Fruit fly (Drosophila melanogaster) whole organism, wandering third instar larva: Measurements from ENCODE around the gene spz4.
A peak's percentile ranks its signal among the peaks of the same experiment; 100 is the strongest.

Experiments
- Abd-B ChIP-seq: fragments of >200 bp; optimal IDR thresholded peaks from 2 replicates; lab custom pipeline; 2017; ENCODE audit warnings: missing biosample characterization, missing genetic modification characterization
- CG32264 ChIP-seq: fragments of 200-800 bp; sonication (Bioruptor generic); optimal IDR thresholded peaks from 2 replicates; lab custom pipeline; 2016; ENCODE audit warnings: missing biosample characterization, missing genetic modification characterization
- CG9705 ChIP-seq: fragments of 200-800 bp; sonication (Bioruptor generic); optimal IDR thresholded peaks from 2 replicates; lab custom pipeline; 2018; ENCODE audit warnings: missing biosample characterization, mild to moderate bottlenecking, missing genetic modification characterization
- CrebA ChIP-seq: fragments of 200-800 bp; sonication (Bioruptor generic); optimal IDR thresholded peaks from 2 replicates; lab custom pipeline; 2016; ENCODE audit warnings: missing biosample characterization, mild to moderate bottlenecking, missing genetic modification characterization, borderline replicate concordance
- Dfd ChIP-seq: fragments of >200 bp; optimal IDR thresholded peaks from 2 replicates; lab custom pipeline; 2017; ENCODE audit warnings: missing biosample characterization, missing genetic modification characterization
- Dif ChIP-seq: fragments of 200-275, 200-300 bp; sonication (Bioruptor generic); optimal IDR thresholded peaks from 2 replicates; lab custom pipeline; 2018; ENCODE audit warnings: missing biosample characterization, missing genetic modification characterization; ENCODE audit not compliant: partially characterized antibody
- GATAd ChIP-seq: sonication (Bioruptor generic); optimal IDR thresholded peaks from 2 replicates; lab custom pipeline; 2016; ENCODE audit warnings: missing biosample characterization, missing genetic modification characterization
- HLH106 ChIP-seq: fragments of 200-800 bp; optimal IDR thresholded peaks from 3 replicates; lab custom pipeline; 2019; ENCODE audit warnings: missing biosample characterization, mild to moderate bottlenecking, missing genetic modification characterization, moderate library complexity
- Hnf4 ChIP-seq: fragments of 200-800 bp; sonication (Bioruptor generic); optimal IDR thresholded peaks from 2 replicates; lab custom pipeline; 2016; ENCODE audit warnings: missing biosample characterization, mild to moderate bottlenecking, missing genetic modification characterization
- Hr78 ChIP-seq: fragments of >200 bp; optimal IDR thresholded peaks from 2 replicates; lab custom pipeline; 2017; ENCODE audit warnings: missing biosample characterization, missing genetic modification characterization
- Hr83 ChIP-seq: fragments of 200-300 bp; sonication (Bioruptor generic); optimal IDR thresholded peaks from 2 replicates; lab custom pipeline; 2016; ENCODE audit warnings: missing biosample characterization, mild to moderate bottlenecking, missing genetic modification characterization, moderate library complexity; ENCODE audit not compliant: poor library complexity, severe bottlenecking
- Jra ChIP-seq: sonication (Bioruptor generic); optimal IDR thresholded peaks from 2 replicates; lab custom pipeline; 2016; ENCODE audit warnings: missing biosample characterization, missing genetic modification characterization
- Mio ChIP-seq: sonication (Bioruptor generic); optimal IDR thresholded peaks from 2 replicates; lab custom pipeline; 2016; ENCODE audit warnings: missing biosample characterization, missing genetic modification characterization
- Myc ChIP-seq: fragments of >200 bp; optimal IDR thresholded peaks from 2 replicates; lab custom pipeline; 2017
- N ChIP-seq: fragments of >200 bp; optimal IDR thresholded peaks from 2 replicates; lab custom pipeline; 2018; ENCODE audit warnings: missing biosample characterization, missing external identifiers, missing genetic modification characterization
- OdsH ChIP-seq: fragments of 200-800 bp; sonication (Bioruptor generic); optimal IDR thresholded peaks from 2 replicates; lab custom pipeline; 2016; ENCODE audit warnings: missing biosample characterization, mild to moderate bottlenecking, missing genetic modification characterization
- Rel ChIP-seq, 2 experiments: fragments of 200-800 bp; sonication (Bioruptor generic) in 1 of 2; optimal IDR thresholded peaks; 2 replicates in 1 of 2; 3 replicates in 1 of 2; lab custom pipeline; 2016 to 2019; ENCODE audit warnings: mild to moderate bottlenecking in 2 of 2, missing biosample characterization in 2 of 2, missing genetic modification characterization in 2 of 2, moderate library complexity in 1 of 2
- Sp1 ChIP-seq: fragments of 200-800 bp; sonication (Bioruptor generic); optimal IDR thresholded peaks from 3 replicates; lab custom pipeline; 2019; ENCODE audit warnings: missing biosample characterization, mild to moderate bottlenecking, missing genetic modification characterization, moderate library complexity
- Vsx2 ChIP-seq: fragments of 200-300, 225-300 bp; sonication (Bioruptor generic); optimal IDR thresholded peaks from 2 replicates; lab custom pipeline; 2018; ENCODE audit warnings: missing biosample characterization, missing genetic modification characterization; ENCODE audit not compliant: partially characterized antibody
- br ChIP-seq: fragments of 200-800 bp; sonication (Bioruptor generic); optimal IDR thresholded peaks from 2 replicates; lab custom pipeline; 2016; ENCODE audit warnings: missing biosample characterization, missing genetic modification characterization
- brk ChIP-seq: fragments of 200-800 bp; sonication (Bioruptor generic); optimal IDR thresholded peaks from 2 replicates; lab custom pipeline; 2016; ENCODE audit warnings: missing biosample characterization, mild to moderate bottlenecking, missing genetic modification characterization
- dl ChIP-seq, 2 experiments: fragments of 175-275, 200-275 bp in 1 of 2; fragments of 200-275 bp in 1 of 2; sonication (Bioruptor generic); optimal IDR thresholded peaks; lab custom pipeline; 2018; ENCODE audit warnings: mild to moderate bottlenecking in 2 of 2, missing biosample characterization in 2 of 2, missing genetic modification characterization in 2 of 2, moderate library complexity in 2 of 2; ENCODE audit not compliant: partially characterized antibody in 2 of 2, insufficient read depth in 1 of 2
- dmrt93B ChIP-seq: fragments of 200-800 bp; sonication (Bioruptor generic); optimal IDR thresholded peaks from 2 replicates; lab custom pipeline; 2018; ENCODE audit warnings: missing biosample characterization, mild to moderate bottlenecking, missing genetic modification characterization
- dsf ChIP-seq: sonication (Bioruptor generic); optimal IDR thresholded peaks from 2 replicates; lab custom pipeline; 2016; ENCODE audit warnings: missing biosample characterization, missing genetic modification characterization, borderline replicate concordance
- ey ChIP-seq: fragments of 200-800 bp; sonication (Bioruptor generic); optimal IDR thresholded peaks from 2 replicates; lab custom pipeline; 2016; ENCODE audit warnings: missing biosample characterization, missing genetic modification characterization
- foxo ChIP-seq, 2 experiments: fragments of 200-800 bp; sonication (Bioruptor generic); optimal IDR thresholded peaks; 2 replicates in 1 of 2; 3 replicates in 1 of 2; lab custom pipeline; 2016 to 2017; ENCODE audit warnings: missing biosample characterization in 2 of 2, missing genetic modification characterization in 2 of 2
- fru ChIP-seq: fragments of 200-800 bp; sonication (Bioruptor generic); optimal IDR thresholded peaks from 3 replicates; lab custom pipeline; 2016; ENCODE audit warnings: missing biosample characterization, mild to moderate bottlenecking, missing genetic modification characterization
- h ChIP-seq: fragments of 200-800 bp; sonication (Bioruptor generic); optimal IDR thresholded peaks from 3 replicates; lab custom pipeline; 2016; ENCODE audit warnings: missing biosample characterization, mild to moderate bottlenecking, missing genetic modification characterization
- jim ChIP-seq: fragments of 175-275, 200-325 bp; sonication (Bioruptor generic); optimal IDR thresholded peaks from 2 replicates; lab custom pipeline; 2016; ENCODE audit warnings: missing biosample characterization, mild to moderate bottlenecking, missing genetic modification characterization
- lola ChIP-seq: fragments of >200 bp; optimal IDR thresholded peaks from 2 replicates; lab custom pipeline; 2017; ENCODE audit warnings: missing biosample characterization, missing genetic modification characterization
- pan ChIP-seq: fragments of >200 bp; optimal IDR thresholded peaks from 2 replicates; lab custom pipeline; 2017
- psq ChIP-seq: fragments of 200-800 bp; sonication (Bioruptor generic); optimal IDR thresholded peaks from 3 replicates; lab custom pipeline; 2017; ENCODE audit warnings: missing biosample characterization, mild to moderate bottlenecking, missing genetic modification characterization, moderate library complexity
- rgr ChIP-seq: fragments of 200-800 bp; sonication (Bioruptor generic); optimal IDR thresholded peaks from 3 replicates; lab custom pipeline; 2016; ENCODE audit warnings: missing biosample characterization, mild to moderate bottlenecking, missing genetic modification characterization
- sage ChIP-seq: fragments of 200-800 bp; sonication (Bioruptor generic); optimal IDR thresholded peaks from 2 replicates; lab custom pipeline; 2016; ENCODE audit warnings: missing biosample characterization, mild to moderate bottlenecking, missing genetic modification characterization
- sv ChIP-seq: fragments of 200-800 bp; sonication (Bioruptor generic); optimal IDR thresholded peaks from 3 replicates; lab custom pipeline; 2016; ENCODE audit warnings: missing biosample characterization, missing genetic modification characterization
- tai ChIP-seq: sonication (Bioruptor generic); optimal IDR thresholded peaks from 2 replicates; lab custom pipeline; 2016; ENCODE audit warnings: missing biosample characterization, missing genetic modification characterization
- usp ChIP-seq: fragments of >200 bp; optimal IDR thresholded peaks from 2 replicates; lab custom pipeline; 2017; ENCODE audit warnings: missing biosample characterization, missing genetic modification characterization
- woc ChIP-seq: sonication (Bioruptor generic); optimal IDR thresholded peaks from 2 replicates; lab custom pipeline; 2016; ENCODE audit warnings: missing biosample characterization, mild to moderate bottlenecking, missing genetic modification characterization

spz4 gene

dm6 chr2L:11493933-11494332 lies 7.6 kb upstream of the spz4 start:
- TF ChIP-seq Vsx2 (no peak), foxo (GFP tag; optimal IDR thresholded peaks at IDR 0.05; lab: Kevin White, UChicago) (no peak), ey (GFP tag; lab: Kevin White, UChicago) (no peak), OdsH (GFP tag; lab: Kevin White, UChicago) (no peak)

- TF ChIP-seq GATAd (GFP tag; lab: Kevin White, UChicago) = no peak
- no peak for TF ChIP-seq dmrt93B
- TF ChIP-seq sv = peak; percentile 43
- TF ChIP-seq dsf (GFP tag; lab: Kevin White, UChicago) = no peak
- peak; percentile 33 for TF ChIP-seq OdsH (GFP tag; lab: Kevin White, UChicago)
- TF ChIP-seq CG9705 (GFP tag; lab: Kevin White, UChicago) = no peak
- TF ChIP-seq N (GFP tag; lab: Kevin White, UChicago) = no peak
- TF ChIP-seq CG32264 = no peak
- TF ChIP-seq Vsx2 = no peak
- no peak for TF ChIP-seq Dif (GFP tag; lab: Kevin White, UChicago)
- TF ChIP-seq fru = peak; percentile 42
- no peak for TF ChIP-seq Mio (GFP tag; lab: Kevin White, UChicago)
- no peak for TF ChIP-seq Myc (lab: Kevin White, UChicago)
- TF ChIP-seq lola (GFP tag; lab: Kevin White, UChicago) = no peak
- no peak for TF ChIP-seq usp (GFP tag; lab: Kevin White, UChicago)
- no peak for TF ChIP-seq Sp1 (GFP tag; lab: Kevin White, UChicago)
- peak; percentile 66 for TF ChIP-seq rgr (GFP tag; lab: Kevin White, UChicago)
- peak; percentile 67 for TF ChIP-seq tai (GFP tag; lab: Kevin White, UChicago)
- TF ChIP-seq pan (lab: Kevin White, UChicago) = no peak
- peak; percentile 24 for TF ChIP-seq psq
- no peak for TF ChIP-seq Dfd (GFP tag; lab: Kevin White, UChicago)
- no peak for TF ChIP-seq Abd-B
- peak; percentile 8 for TF ChIP-seq br (GFP tag; lab: Kevin White, UChicago)
- no peak for TF ChIP-seq CrebA (GFP tag; lab: Kevin White, UChicago)
- TF ChIP-seq jim (GFP tag; lab: Kevin White, UChicago) = no peak
- TF ChIP-seq sage (GFP tag; lab: Kevin White, UChicago) = no peak
- TF ChIP-seq dl (GFP tag; optimal IDR thresholded peaks at IDR 0.05; lab: Kevin White, UChicago; ENCODE audit: insufficient read depth in 1 of 2, partially characterized antibody in 2 of 2) = no peak
- TF ChIP-seq brk (GFP tag; lab: Kevin White, UChicago) = no peak
- no peak for TF ChIP-seq Hr83 (GFP tag; lab: Kevin White, UChicago)
- no peak for TF ChIP-seq woc (GFP tag; lab: Kevin White, UChicago)
- no peak for TF ChIP-seq Hr78 (GFP tag; lab: Kevin White, UChicago)
- TF ChIP-seq foxo (GFP tag; optimal IDR thresholded peaks at IDR 0.05; lab: Kevin White, UChicago) = peak in 1 of 2 experiments; percentile 71
- peak; percentile 59 for TF ChIP-seq ey (GFP tag; lab: Kevin White, UChicago)
- TF ChIP-seq h (GFP tag; lab: Kevin White, UChicago) = peak; percentile 34
- TF ChIP-seq Hnf4 (GFP tag; lab: Kevin White, UChicago) = no peak
- no peak for TF ChIP-seq Rel (GFP tag; optimal IDR thresholded peaks at IDR 0.05; lab: Kevin White, UChicago)
- no peak for TF ChIP-seq Rel (tag; optimal IDR thresholded peaks at IDR 0.05; lab: Kevin White, UChicago)
- peak; percentile 38 for TF ChIP-seq HLH106
- no peak for TF ChIP-seq Jra (GFP tag; lab: Kevin White, UChicago)
Observed at dm6 chr2L:11498839-11499238, 2.7 kb upstream of the spz4 start, which contains the start of gene Cog8. Gene Cog8 (minus strand): TSS chr2L:11498948.

DNA sequence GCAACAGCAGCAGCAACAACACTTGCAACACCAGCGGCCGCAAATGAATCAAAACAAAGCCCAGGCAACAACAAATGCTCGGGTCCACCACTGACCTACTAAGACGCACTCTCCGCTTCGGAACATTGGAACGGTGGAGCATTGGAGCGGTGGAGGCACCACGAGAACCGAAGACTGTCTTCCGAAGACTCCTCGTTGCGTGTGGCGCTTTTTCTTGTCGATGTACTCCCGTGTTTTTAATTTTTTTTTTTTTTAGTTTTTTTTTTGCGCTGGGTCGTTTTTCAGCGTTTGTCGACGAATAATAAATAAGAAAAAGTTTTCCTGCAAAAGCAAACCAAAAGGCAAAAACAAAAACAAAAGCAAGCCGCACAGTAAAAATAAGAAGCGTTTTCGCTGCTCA lies 866 bp upstream of the spz4 start:
- TF ChIP-seq fru (no peak), rgr (GFP tag; lab: Kevin White, UChicago) (no peak), Mio (GFP tag; lab: Kevin White, UChicago) (no peak), Dfd (GFP tag; lab: Kevin White, UChicago) (peak; percentile 7), brk (GFP tag; lab: Kevin White, UChicago) (no peak)
